Worm (Caenorhabditis elegans): ENCODE data around the gene fbxa-107.

Gene fbxa-107

ce11 chrV:18123639-18124038 lies at the start of gene fbxa-107:
TSS of gene fbxa-107 (plus strand) at chrV:18123939.
- TF ChIP-seq isw-1 (GFP tag; IDR thresholded peaks at IDR 0.05) (no peak), ceh-82 (tag; optimal IDR thresholded peaks at IDR 0.05) (no peak), tlp-1 (tag; optimal IDR thresholded peaks at IDR 0.05) (no peak), lin-14 (GFP tag; optimal IDR thresholded peaks at IDR 0.05) (no peak), fkh-10 (GFP tag; optimal IDR thresholded peaks at IDR 0.05) (no peak), hlh-4 (tag; optimal IDR thresholded peaks at IDR 0.05) (no peak), rnt-1 (tag; optimal IDR thresholded peaks at IDR 0.05) (no peak), swsn-7 (tag; optimal IDR thresholded peaks at IDR 0.05) (no peak), aly-2 (tag; optimal IDR thresholded peaks at IDR 0.05) (no peak), lin-35 (GFP tag; optimal IDR thresholded peaks at IDR 0.05) (no peak), nhr-84 (tag; optimal IDR thresholded peaks at IDR 0.05) (no peak), xbp-1 (tag; optimal IDR thresholded peaks at IDR 0.05) (no peak), grh-1 (GFP tag; IDR thresholded peaks at IDR 0.05) (no peak), unc-86 (tag; optimal IDR thresholded peaks at IDR 0.05) (no peak), unc-130 (tag; optimal IDR thresholded peaks at IDR 0.05) (no peak), sox-4 (tag; optimal IDR thresholded peaks at IDR 0.05) (no peak), C34B4.2 (tag; optimal IDR thresholded peaks at IDR 0.05) (no peak), skn-1 (tag; optimal IDR thresholded peaks at IDR 0.05) (no peak)

- TF ChIP-seq hlh-17 (GFP tag; optimal IDR thresholded peaks at IDR 0.05; ENCODE audit: borderline replicate concordance) (no peak), egl-13 (tag; optimal IDR thresholded peaks at IDR 0.05) (peak; percentile 54), C34B4.2 (tag; optimal IDR thresholded peaks at IDR 0.05) (no peak), dpl-1 (GFP tag; optimal IDR thresholded peaks at IDR 0.05) (peak; percentile 66 to 74 (median 73)), aly-2 (tag; optimal IDR thresholded peaks at IDR 0.05) (peak; percentile 82), efl-1 (optimal IDR thresholded peaks at IDR 0.05) (peak; percentile 88 to 95), efl-1 (GFP tag; optimal IDR thresholded peaks at IDR 0.05 in 1 of 2) (peak; percentile 75 to 96), mep-1 (tag; optimal IDR thresholded peaks at IDR 0.05) (peak; percentile 85), ama-1 (optimal IDR thresholded peaks at IDR 0.05) (no peak), sptf-1 (tag; optimal IDR thresholded peaks at IDR 0.05) (no peak), ceh-90 (tag; optimal IDR thresholded peaks at IDR 0.05) (no peak), zag-1 (tag; optimal IDR thresholded peaks at IDR 0.05) (no peak), lsy-2 (tag; optimal IDR thresholded peaks at IDR 0.05) (peak; percentile 75 to 81), lin-13 (GFP tag; optimal IDR thresholded peaks at IDR 0.05) (peak; percentile 45), egl-27 (tag; optimal IDR thresholded peaks at IDR 0.05) (peak in 1 of 2 experiments; percentile 1), grh-1 (GFP tag; IDR thresholded peaks at IDR 0.05) (peak; percentile 10; the same call in 1 of the 2 replicates), fkh-8 (tag; optimal IDR thresholded peaks at IDR 0.05) (peak; percentile 81), ceh-82 (tag; optimal IDR thresholded peaks at IDR 0.05) (peak; percentile 17 to 89 (median 79)), nhr-77 (tag; optimal IDR thresholded peaks at IDR 0.05) (peak; percentile 50), unc-86 (tag; optimal IDR thresholded peaks at IDR 0.05) (peak; percentile 90), elt-3 (tag; optimal IDR thresholded peaks at IDR 0.05) (no peak), nhr-20 (tag; optimal IDR thresholded peaks at IDR 0.05) (no peak), mef-2 (tag; optimal IDR thresholded peaks at IDR 0.05) (no peak), pag-3 (tag; optimal IDR thresholded peaks at IDR 0.05; ENCODE audit: borderline replicate concordance, insufficient read depth) (peak; percentile 36), sox-4 (tag; optimal IDR thresholded peaks at IDR 0.05) (no peak), unc-98 (GFP tag; IDR thresholded peaks at IDR 0.05) (no peak), dsc-1 (tag; optimal IDR thresholded peaks at IDR 0.05) (peak; percentile 78), isw-1 (GFP tag; IDR thresholded peaks at IDR 0.05) (peak; percentile 67), snu-23 (GFP tag; optimal IDR thresholded peaks at IDR 0.05) (peak; percentile 86), pqm-1 (tag; optimal IDR thresholded peaks at IDR 0.05) (no peak), ets-5 (GFP tag; IDR thresholded peaks at IDR 0.05) (no peak), blmp-1 (tag; optimal IDR thresholded peaks at IDR 0.05) (no peak), unc-30 (tag; optimal IDR thresholded peaks at IDR 0.05) (peak; percentile 29), xbp-1 (tag; optimal IDR thresholded peaks at IDR 0.05) (peak; percentile 73), C04F5.9 (tag; optimal IDR thresholded peaks at IDR 0.05) (no peak), fkh-10 (GFP tag; optimal IDR thresholded peaks at IDR 0.05) (peak; percentile 29), mdl-1 (tag; optimal IDR thresholded peaks at IDR 0.05) (peak in 1 of 2 experiments; percentile 52), lin-35 (GFP tag; optimal IDR thresholded peaks at IDR 0.05) (peak; percentile 66 to 81), Y116A8C.19 (tag; optimal IDR thresholded peaks at IDR 0.05; ENCODE audit: borderline replicate concordance) (no peak), fos-1 (tag; optimal IDR thresholded peaks at IDR 0.05) (peak; percentile 81), ceh-63 (GFP tag; optimal IDR thresholded peaks at IDR 0.05) (no peak), lin-39 (tag; optimal IDR thresholded peaks at IDR 0.05) (peak; percentile 80), nhr-85 (tag) (peak; percentile 83)
These were observed 44.6 kb upstream of the fbxa-107 start for ce11 chrV:18079163-18079562.

Measured in whole organism, L1 larva.